Fruit fly (Drosophila melanogaster) whole organism, embryonic: ENCODE measurements around the gene Gr21a.

Experiments used
- Antp ChIP-seq: fragments of 200-800 bp; sonication (Bioruptor generic); optimal IDR thresholded peaks from 3 replicates; lab custom pipeline; 2016; ENCODE audit warnings: missing biosample characterization, missing genetic modification characterization
- CG2889 ChIP-seq: fragments of 200-800 bp; sonication (Bioruptor generic); IDR thresholded peaks from 3 replicates; pipeline ENCODE4 v1.3.6; 2022; ENCODE audit warnings: missing biosample characterization, missing genetic modification characterization
- CG30020 ChIP-seq: fragments of 200-800 bp; optimal IDR thresholded peaks from 2 replicates; lab custom pipeline; 2019; ENCODE audit warnings: missing biosample characterization, mild to moderate bottlenecking, missing genetic modification characterization, moderate library complexity
- CG9437 ChIP-seq: fragments of 200-800 bp; sonication (Bioruptor generic); optimal IDR thresholded peaks from 2 replicates; lab custom pipeline; 2018; ENCODE audit warnings: missing biosample characterization, mild to moderate bottlenecking, missing genetic modification characterization
- CrebB ChIP-seq: fragments of 200-800 bp; sonication (Bioruptor generic); optimal IDR thresholded peaks from 3 replicates; lab custom pipeline; 2018; ENCODE audit warnings: missing biosample characterization, mild to moderate bottlenecking, missing genetic modification characterization
- Nf-YA ChIP-seq: fragments of 200-800 bp; sonication (Bioruptor generic); IDR thresholded peaks from 2 replicates; pipeline ENCODE4 v1.3.6; 2022; ENCODE audit warnings: missing biosample characterization, missing genetic modification characterization
- caup ChIP-seq: fragments of 200-800 bp; sonication (Bioruptor generic); optimal IDR thresholded peaks from 3 replicates; lab custom pipeline; 2017; ENCODE audit warnings: missing biosample characterization, mild to moderate bottlenecking, missing genetic modification characterization, moderate library complexity; ENCODE audit not compliant: severe bottlenecking
- klu ChIP-seq: fragments of 200-800 bp; sonication (Bioruptor generic); IDR thresholded peaks from 2 replicates; pipeline ENCODE4 v1.3.6; 2022; ENCODE audit warnings: missing biosample characterization, missing genetic modification characterization
- pan ChIP-seq, 4 experiments: fragments of >200 bp in 3 of 4; fragments of 200-800 bp in 1 of 4; sonication (Bioruptor generic) in 1 of 4; optimal IDR thresholded peaks in 3 of 4; IDR thresholded peaks in 1 of 4; 2 replicates each; pipeline versions ENCODE4 v1.3.6 to Lab custom; 2017 to 2022; ENCODE audit warnings: missing biosample characterization in 2 of 4, missing genetic modification characterization in 2 of 4, mixed read lengths in 1 of 4
- sqz ChIP-seq: fragments of 200-800 bp; sonication (Bioruptor generic); optimal IDR thresholded peaks from 3 replicates; lab custom pipeline; 2018; ENCODE audit warnings: missing biosample characterization, mild to moderate bottlenecking, missing genetic modification characterization
- vvl ChIP-seq: fragments of 200-800 bp; sonication (Bioruptor generic); IDR thresholded peaks from 2 replicates; pipeline ENCODE4 v1.3.6; 2022; ENCODE audit warnings: missing biosample characterization, missing genetic modification characterization
- z ChIP-seq: fragments of 200-800 bp; sonication (Bioruptor generic); IDR thresholded peaks from 3 replicates; pipeline ENCODE4 v1.3.6; 2022; ENCODE audit warnings: missing biosample characterization, missing genetic modification characterization

dm6 chr2L:735772-736171 is 44.5 kb upstream of the Gr21a start:
- no peak for TF ChIP-seq CG30020
- no peak for TF ChIP-seq CrebB
- TF ChIP-seq caup (GFP tag; lab: Kevin White, UChicago), result no peak
- TF ChIP-seq z (GFP tag; lab: Robert Waterston, UW), result no peak
- TF ChIP-seq CG2889 (GFP tag; lab: Robert Waterston, UW), result no peak
- TF ChIP-seq Nf-YA, result no peak
- TF ChIP-seq vvl (GFP tag; lab: Robert Waterston, UW), result 0 out of 2 replicates have a peak, but pooled peaks have one; percentile 15
- no peak for TF ChIP-seq sqz (GFP tag; lab: Kevin White, UChicago)
- no peak for TF ChIP-seq CG9437
- no peak for TF ChIP-seq Antp (GFP tag; lab: Kevin White, UChicago)
- no peak for TF ChIP-seq klu
- no peak for TF ChIP-seq pan (optimal IDR thresholded peaks at IDR 0.05; lab: Kevin White, UChicago)
- peak in 1 of 2 experiments; percentile 30 for TF ChIP-seq pan (GFP tag; optimal IDR thresholded peaks at IDR 0.05 in 1 of 2, IDR thresholded peaks at IDR 0.05 in 1 of 2)
